Fruit fly (Drosophila melanogaster): Measurements from ENCODE around the gene Nmdar2.

Nmdar2 gene

dm6 chrX:1512753-1513226 lies 5.2 kb upstream of the Nmdar2 start, which contains the start of gene CG14795:
Gene CG14795 (minus strand): TSS chrX:1512803.
- TF ChIP-seq GATAd (GFP tag; optimal IDR thresholded peaks at IDR 0.05) (no peak), Rel (GFP tag; optimal IDR thresholded peaks at IDR 0.05) (no peak), Rel (tag; optimal IDR thresholded peaks at IDR 0.05) (peak; percentile 12), Sp1 (GFP tag; optimal IDR thresholded peaks at IDR 0.05) (peak; percentile 4), Myc (optimal IDR thresholded peaks at IDR 0.05) (peak; percentile 63), rgr (GFP tag; optimal IDR thresholded peaks at IDR 0.05) (peak; percentile 0), HLH106 (tag; optimal IDR thresholded peaks at IDR 0.05) (peak; percentile 22), h (GFP tag; optimal IDR thresholded peaks at IDR 0.05) (peak; percentile 21), dl (GFP tag; optimal IDR thresholded peaks at IDR 0.05; ENCODE audit: insufficient read depth in 1 of 2, partially characterized antibody in 2 of 2) (peak; percentile 32 to 76), lola (GFP tag; optimal IDR thresholded peaks at IDR 0.05) (no peak), Vsx2 (GFP tag; optimal IDR thresholded peaks at IDR 0.05; ENCODE audit: partially characterized antibody) (peak; percentile 98), Dif (GFP tag; optimal IDR thresholded peaks at IDR 0.05; ENCODE audit: partially characterized antibody) (peak; percentile 93), jim (GFP tag; optimal IDR thresholded peaks at IDR 0.05) (no peak)

- TF ChIP-seq dl (GFP tag; optimal IDR thresholded peaks at IDR 0.05; ENCODE audit: insufficient read depth in 1 of 2, partially characterized antibody in 2 of 2) (no peak), N (GFP tag; optimal IDR thresholded peaks at IDR 0.05) (no peak), CrebA (GFP tag; optimal IDR thresholded peaks at IDR 0.05; ENCODE audit: borderline replicate concordance) (no peak), jim (GFP tag; optimal IDR thresholded peaks at IDR 0.05) (no peak), Dfd (GFP tag; optimal IDR thresholded peaks at IDR 0.05) (no peak), Hr78 (GFP tag; optimal IDR thresholded peaks at IDR 0.05) (no peak), fru (GFP tag; optimal IDR thresholded peaks at IDR 0.05) (no peak)
These were observed 723 bp upstream of the Nmdar2 start for dm6 chrX:1508241-1508823.

- no peak for TF ChIP-seq CG32264 (GFP tag; optimal IDR thresholded peaks at IDR 0.05)
- no peak for TF ChIP-seq Hr78 (GFP tag; optimal IDR thresholded peaks at IDR 0.05)
- TF ChIP-seq dmrt93B (GFP tag; optimal IDR thresholded peaks at IDR 0.05): peak; percentile 61
- TF ChIP-seq HLH106 (tag; optimal IDR thresholded peaks at IDR 0.05): peak; percentile 72
- peak; percentile 27 for TF ChIP-seq psq (GFP tag; optimal IDR thresholded peaks at IDR 0.05)
- peak; percentile 83 for TF ChIP-seq Sp1 (GFP tag; optimal IDR thresholded peaks at IDR 0.05)
- TF ChIP-seq br (GFP tag; optimal IDR thresholded peaks at IDR 0.05): peak; percentile 69
- peak; percentile 66 for TF ChIP-seq CG9705 (GFP tag; optimal IDR thresholded peaks at IDR 0.05)
- peak; percentile 69 for TF ChIP-seq fru (GFP tag; optimal IDR thresholded peaks at IDR 0.05)
- TF ChIP-seq sage (GFP tag; optimal IDR thresholded peaks at IDR 0.05): no peak
- TF ChIP-seq Hnf4 (GFP tag; optimal IDR thresholded peaks at IDR 0.05): no peak
- TF ChIP-seq ey (GFP tag; optimal IDR thresholded peaks at IDR 0.05): peak; percentile 37
- TF ChIP-seq h (GFP tag; optimal IDR thresholded peaks at IDR 0.05): peak; percentile 68
- TF ChIP-seq usp (GFP tag; optimal IDR thresholded peaks at IDR 0.05): no peak
- TF ChIP-seq Dif (GFP tag; optimal IDR thresholded peaks at IDR 0.05; ENCODE audit: partially characterized antibody): peak; percentile 68
- TF ChIP-seq GATAd (GFP tag; optimal IDR thresholded peaks at IDR 0.05): no peak
- no peak for TF ChIP-seq Vsx2 (GFP tag; optimal IDR thresholded peaks at IDR 0.05; ENCODE audit: partially characterized antibody)
- TF ChIP-seq sv (GFP tag; optimal IDR thresholded peaks at IDR 0.05): peak; percentile 15
- peak; percentile 83 for TF ChIP-seq rgr (GFP tag; optimal IDR thresholded peaks at IDR 0.05)
- no peak for TF ChIP-seq brk (GFP tag; optimal IDR thresholded peaks at IDR 0.05)
- TF ChIP-seq woc (GFP tag; optimal IDR thresholded peaks at IDR 0.05): peak; percentile 9
- peak; percentile 33 for TF ChIP-seq Hr83 (GFP tag; optimal IDR thresholded peaks at IDR 0.05; ENCODE audit: poor library complexity, severe bottlenecking)
- TF ChIP-seq Dfd (GFP tag; optimal IDR thresholded peaks at IDR 0.05): no peak
- TF ChIP-seq lola (GFP tag; optimal IDR thresholded peaks at IDR 0.05): no peak
- TF ChIP-seq Abd-B (GFP tag; optimal IDR thresholded peaks at IDR 0.05): no peak
- no peak for TF ChIP-seq Myc (optimal IDR thresholded peaks at IDR 0.05)
- no peak for TF ChIP-seq N (GFP tag; optimal IDR thresholded peaks at IDR 0.05)
- TF ChIP-seq dsf (GFP tag; optimal IDR thresholded peaks at IDR 0.05; ENCODE audit: borderline replicate concordance): no peak
- peak; percentile 29 for TF ChIP-seq OdsH (GFP tag; optimal IDR thresholded peaks at IDR 0.05)
- no peak for TF ChIP-seq jim (GFP tag; optimal IDR thresholded peaks at IDR 0.05)
- TF ChIP-seq Jra (GFP tag; optimal IDR thresholded peaks at IDR 0.05): no peak
- no peak for TF ChIP-seq CrebA (GFP tag; optimal IDR thresholded peaks at IDR 0.05; ENCODE audit: borderline replicate concordance)
- peak in 1 of 2 experiments; percentile 68 for TF ChIP-seq foxo (GFP tag; optimal IDR thresholded peaks at IDR 0.05)
- TF ChIP-seq pan (optimal IDR thresholded peaks at IDR 0.05): no peak
- TF ChIP-seq Rel (GFP tag; optimal IDR thresholded peaks at IDR 0.05): no peak
- TF ChIP-seq Rel (tag; optimal IDR thresholded peaks at IDR 0.05): peak; percentile 72
- no peak for TF ChIP-seq tai (GFP tag; optimal IDR thresholded peaks at IDR 0.05)
- TF ChIP-seq dl (GFP tag; optimal IDR thresholded peaks at IDR 0.05; ENCODE audit: insufficient read depth in 1 of 2, partially characterized antibody in 2 of 2): no peak
- no peak for TF ChIP-seq Mio (GFP tag; optimal IDR thresholded peaks at IDR 0.05)
These were observed 24.6 kb downstream of the Nmdar2 start, which contains the start of the genes sta and inc for dm6 chrX:1482840-1483518. Gene sta (minus strand): TSS chrX:1483413. Gene inc (plus strand): TSS chrX:1483479.
